Worm (Caenorhabditis elegans) whole organism, L2 larva: Measurements from ENCODE around the gene D2023.1.

Source experiments
- ama-1 ChIP-seq: fragments of 150-350 bp; optimal IDR thresholded peaks from 2 replicates; lab custom pipeline; 2018; ENCODE audit warnings: inconsistent platforms
- ceh-16 ChIP-seq: fragments of 150-350 bp; optimal IDR thresholded peaks from 2 replicates; lab custom pipeline; 2014; ENCODE audit warnings: missing biosample characterization, missing genetic modification characterization
- lin-11 ChIP-seq: fragments of 150-350 bp; sonication (generic microtip); optimal IDR thresholded peaks from 2 replicates; lab custom pipeline; 2014; ENCODE audit warnings: missing biosample characterization, missing genetic modification characterization, inconsistent platforms, mixed read lengths
- nhr-10 ChIP-seq: sonication (generic microtip); optimal IDR thresholded peaks from 2 replicates; lab custom pipeline; 2017; ENCODE audit warnings: missing biosample characterization, missing genetic modification characterization
- nhr-11 ChIP-seq: fragments of 150-350 bp; optimal IDR thresholded peaks from 2 replicates; lab custom pipeline; 2014; ENCODE audit warnings: missing biosample characterization, missing genetic modification characterization
- snpc-4 ChIP-seq: fragments of 150-350 bp; optimal IDR thresholded peaks from 2 replicates; lab custom pipeline; 2014; ENCODE audit warnings: missing biosample characterization, missing genetic modification characterization
- unc-55 ChIP-seq: fragments of 150-350 bp; sonication (generic microtip); optimal IDR thresholded peaks from 3 replicates; lab custom pipeline; 2014; ENCODE audit warnings: missing biosample characterization, missing genetic modification reagents, missing genetic modification characterization
- unc-62 ChIP-seq: fragments of 150-350 bp; optimal IDR thresholded peaks from 2 replicates; lab custom pipeline; 2014; ENCODE audit warnings: missing biosample characterization, missing genetic modification reagents, missing genetic modification characterization

- TF ChIP-seq nhr-10 (tag; lab: Kevin White, UChicago): no peak
- no peak for TF ChIP-seq ama-1
- TF ChIP-seq lin-11 (tag; lab: Kevin White, UChicago): no peak
- no peak for TF ChIP-seq ceh-16 (tag; lab: Kevin White, UChicago)
- no peak for TF ChIP-seq snpc-4 (tag; lab: Kevin White, UChicago)
- no peak for TF ChIP-seq unc-55 (GFP tag; lab: Kevin White, UChicago)
- no peak for TF ChIP-seq unc-62
- TF ChIP-seq nhr-11 (tag; lab: Kevin White, UChicago): no peak
These were observed 2.1 kb upstream of the D2023.1 start, which contains the start of gene F55A11.7 for ce11 chrV:11787258-11787657.
